Worm (Caenorhabditis elegans): Measurements from ENCODE around the gene srt-53.

ce11 chrV:7932998-7933397 is 7.2 kb downstream of the srt-53 start, which contains the start of gene ncx-10:
- TF ChIP-seq ztf-23 (GFP tag; IDR thresholded peaks at IDR 0.05) = no peak
- TF ChIP-seq flt-1 (GFP tag; IDR thresholded peaks at IDR 0.05) = no peak
- no peak for TF ChIP-seq T22C8.4 (GFP tag; IDR thresholded peaks at IDR 0.05)
